Worm (Caenorhabditis elegans) whole organism, L4 larva: ENCODE measurements around the gene srh-234.

Experiments
- ZK546.5 ChIP-seq, 2 experiments: sonication (generic microtip); optimal IDR thresholded peaks; 2 replicates each; lab custom pipeline; 2017; ENCODE audit warnings: missing biosample characterization in 2 of 2, missing genetic modification characterization in 2 of 2
- attf-4 ChIP-seq: sonication (generic microtip); optimal IDR thresholded peaks from 3 replicates; lab custom pipeline; 2017; ENCODE audit warnings: missing biosample characterization, missing genetic modification characterization
- daf-19 ChIP-seq: fragments of 200-800 bp; sonication (Bioruptor generic); conservative IDR thresholded peaks from 2 replicates; pipeline ENCODE4 v1.3.6; 2022; ENCODE audit warnings: missing genetic modification characterization, missing compliant biosample characterization
- dmd-9 ChIP-seq: fragments of 200-800 bp; sonication (Bioruptor generic); IDR thresholded peaks from 2 replicates; pipeline ENCODE4 v1.3.6; 2022; ENCODE audit warnings: missing genetic modification reagents, missing genetic modification characterization, missing compliant biosample characterization
- lim-7 ChIP-seq: fragments of 200-800 bp; sonication (Bioruptor generic); IDR thresholded peaks from 2 replicates; pipeline ENCODE4 v1.3.6; 2022; ENCODE audit warnings: missing genetic modification characterization, missing compliant biosample characterization
- lin-15B ChIP-seq: fragments of 150-350 bp; sonication (generic microtip); optimal IDR thresholded peaks from 3 replicates; lab custom pipeline; 2014; ENCODE audit warnings: missing biosample characterization, missing genetic modification characterization
- lin-29 ChIP-seq: fragments of 200-800 bp; sonication (Bioruptor generic); IDR thresholded peaks from 2 replicates; pipeline ENCODE4 v1.3.6; 2022; ENCODE audit warnings: missing genetic modification reagents, missing genetic modification characterization, missing compliant biosample characterization
- lin-39 ChIP-seq: fragments of 150-350 bp; optimal IDR thresholded peaks from 2 replicates; lab custom pipeline; 2014; ENCODE audit warnings: missing biosample characterization, missing genetic modification reagents, missing genetic modification characterization
- nhr-11 ChIP-seq: fragments of 150-350 bp; optimal IDR thresholded peaks from 2 replicates; lab custom pipeline; 2014; ENCODE audit warnings: missing biosample characterization, missing genetic modification characterization
- nhr-76 ChIP-seq: fragments of 150-350 bp; optimal IDR thresholded peaks from 2 replicates; lab custom pipeline; 2014; ENCODE audit warnings: missing biosample characterization, missing genetic modification characterization
- snpc-4 ChIP-seq: fragments of 150-350 bp; optimal IDR thresholded peaks from 2 replicates; lab custom pipeline; 2014; ENCODE audit warnings: missing biosample characterization, missing genetic modification characterization
- unc-62 ChIP-seq, 3 experiments: fragments of 150-350 bp in 1 of 3; sonication (generic microtip); optimal IDR thresholded peaks in 2 of 3; peaks in 1 of 3; 1 replicate in 1 of 3; 2 replicates in 2 of 3; lab custom pipeline; 2014 to 2017; ENCODE audit warnings: missing biosample characterization in 3 of 3, missing genetic modification characterization in 3 of 3, missing genetic modification reagents in 3 of 3, missing genotype in 1 of 3
- zip-11 ChIP-seq: fragments of 200-800 bp; sonication (Bioruptor generic); IDR thresholded peaks from 2 replicates; pipeline ENCODE4 v1.3.6; 2022; ENCODE audit warnings: missing genetic modification characterization, missing compliant biosample characterization
- zip-2 ChIP-seq: fragments of 150-350 bp; optimal IDR thresholded peaks from 2 replicates; lab custom pipeline; 2014; ENCODE audit warnings: missing biosample characterization, missing genetic modification characterization

DNA sequence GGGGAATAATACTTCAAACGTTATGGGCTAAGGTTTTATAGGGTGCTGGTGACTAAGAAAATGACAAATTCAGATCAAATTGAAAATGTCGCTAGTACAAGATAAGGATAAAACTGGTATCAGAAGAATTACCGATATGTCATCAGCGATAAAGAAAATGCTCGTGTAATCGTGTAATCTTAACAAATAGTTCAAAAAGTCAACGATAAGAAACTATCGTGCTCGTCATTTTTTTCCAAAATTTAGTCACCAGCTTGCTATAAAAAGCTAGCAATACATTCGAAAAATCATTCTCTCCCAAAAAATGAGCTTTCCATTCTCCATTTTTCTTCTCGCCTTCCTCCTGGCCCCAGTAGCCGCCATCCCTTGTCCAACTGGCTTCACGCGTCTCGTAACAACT lies 13.9 kb downstream of the srh-234 start, which contains the start of gene clec-45:
- no peak for TF ChIP-seq ZK546.5 (tag; optimal IDR thresholded peaks at IDR 0.05; lab: Kevin White, UChicago)
- no peak for TF ChIP-seq snpc-4 (tag; lab: Kevin White, UChicago)
- TF ChIP-seq zip-11: no peak
- no peak for TF ChIP-seq dmd-9 (GFP tag; lab: Robert Waterston, UW)
- no peak for TF ChIP-seq nhr-11
- no peak for TF ChIP-seq daf-19
- no peak for TF ChIP-seq lin-15B (tag; lab: Kevin White, UChicago)
- no peak for TF ChIP-seq unc-62 (GFP tag; optimal IDR thresholded peaks at IDR 0.05 in 1 of 2; lab: Kevin White, UChicago)
- TF ChIP-seq unc-62 (tag; optimal IDR thresholded peaks at IDR 0.05; lab: Kevin White, UChicago): no peak
- TF ChIP-seq lin-39 (tag; lab: Kevin White, UChicago): no peak
- TF ChIP-seq lin-29 (GFP tag; lab: Robert Waterston, UW): no peak
- no peak for TF ChIP-seq nhr-76 (tag; lab: Kevin White, UChicago)
- no peak for TF ChIP-seq lim-7 (GFP tag; lab: Robert Waterston, UW)
- no peak for TF ChIP-seq attf-4 (tag; lab: Kevin White, UChicago)
- no peak for TF ChIP-seq zip-2 (tag; lab: Kevin White, UChicago)
